Worm (Caenorhabditis elegans) whole organism, mixed stage, embryonic: ENCODE results near the gene Y51H7BR.8.
A peak's percentile ranks its signal among the peaks of the same experiment; 100 is the strongest.

Experiments used
- cnd-1 ChIP-seq: fragments of 200-800 bp; sonication (Bioruptor generic); optimal IDR thresholded peaks from 2 replicates; lab custom pipeline; 2018; ENCODE audit warnings: mild to moderate bottlenecking, missing genetic modification characterization, missing compliant biosample characterization
- mep-1 ChIP-seq: fragments of 150-350 bp; optimal IDR thresholded peaks from 2 replicates; lab custom pipeline; 2017; ENCODE audit warnings: missing biosample characterization, missing genetic modification reagents, missing genetic modification characterization, inconsistent platforms

DNA sequence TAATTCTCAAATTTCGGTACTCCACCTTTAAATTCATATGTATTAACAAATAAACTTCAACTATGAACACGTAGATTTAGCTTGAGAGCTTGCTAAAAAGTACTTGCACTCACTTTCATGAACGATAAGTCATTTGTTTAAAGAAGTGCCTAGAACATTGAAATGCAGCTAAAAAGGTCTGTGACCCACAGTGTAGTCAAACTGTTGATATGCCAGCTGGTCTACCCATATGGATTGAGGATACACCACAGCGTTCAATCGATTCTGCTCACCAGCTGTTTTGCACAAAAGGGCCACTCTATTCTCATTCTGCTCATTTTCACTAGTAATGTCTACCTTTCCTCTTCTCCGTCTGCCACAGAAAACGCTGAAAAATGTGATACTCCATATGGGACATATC is 16.9 kb downstream of the Y51H7BR.8 start, which contains the start of gene fbxb-43:
- TF ChIP-seq cnd-1 (tag; lab: Kevin White, UChicago) (peak; percentile 51), mep-1 (no peak)
